Fruit fly (Drosophila melanogaster): ENCODE results near the gene CG42557.
A peak's percentile ranks its signal among the peaks of the same experiment; 100 is the strongest.
"Not testable (repeated sequence)": the region's sequence is repeated elsewhere in the genome, so short reads cannot be mapped to it uniquely, and the experiment has no call there.

Gene CG42557

dm6 chr3R:29933007-29933464, at the start of gene CG42557, which contains the start of the genes Cog7 and CG42558:
Gene CG42557 (plus strand): TSS chr3R:29933287.
Gene Cog7 (minus strand): TSS chr3R:29933057.
Gene CG42558 (plus strand): TSS chr3R:29933287.
- peak; percentile 10 for TF ChIP-seq CG17801 (GFP tag; optimal IDR thresholded peaks at IDR 0.05; ENCODE audit: partially characterized antibody)

- no peak for TF ChIP-seq CG17801 (GFP tag; optimal IDR thresholded peaks at IDR 0.05; ENCODE audit: partially characterized antibody)
These were observed 41.9 kb upstream of the CG42557 start for dm6 chr3R:29891183-29891582.

dm6 chr3R:29893030-29893429, 40.1 kb upstream of the CG42557 start:
- no peak for TF ChIP-seq CG17801 (GFP tag; optimal IDR thresholded peaks at IDR 0.05; ENCODE audit: partially characterized antibody)

dm6 chr3R:29894393-29894792, 38.7 kb upstream of the CG42557 start:
- no peak for TF ChIP-seq CG17801 (GFP tag; optimal IDR thresholded peaks at IDR 0.05; ENCODE audit: partially characterized antibody)

- no peak for TF ChIP-seq CG17801 (GFP tag; optimal IDR thresholded peaks at IDR 0.05; ENCODE audit: partially characterized antibody)
These were observed 34.5 kb upstream of the CG42557 start for dm6 chr3R:29898588-29898987.

- TF ChIP-seq CG17801 (GFP tag; optimal IDR thresholded peaks at IDR 0.05; ENCODE audit: partially characterized antibody) = no peak
These were observed 33.5 kb upstream of the CG42557 start for dm6 chr3R:29899635-29900034.

dm6 chr3R:29903775-29904356, 29.2 kb upstream of the CG42557 start, which contains the start of gene CG15517:
Gene CG15517 (minus strand): TSS chr3R:29903825.
- TF ChIP-seq CG17801 (GFP tag; optimal IDR thresholded peaks at IDR 0.05; ENCODE audit: partially characterized antibody) = no peak

- no peak for TF ChIP-seq CG17801 (GFP tag; optimal IDR thresholded peaks at IDR 0.05; ENCODE audit: partially characterized antibody)
These were observed 27.9 kb upstream of the CG42557 start, which contains the start of gene CG15515 for dm6 chr3R:29905164-29905563. Gene CG15515 (plus strand): TSS chr3R:29905464.

- no peak for TF ChIP-seq CG17801 (GFP tag; optimal IDR thresholded peaks at IDR 0.05; ENCODE audit: partially characterized antibody)
These were observed 25.4 kb upstream of the CG42557 start, which contains the start of gene CG31036 for dm6 chr3R:29907601-29908175. Gene CG31036 (plus strand): TSS chr3R:29908107.

- TF ChIP-seq CG17801 (GFP tag; optimal IDR thresholded peaks at IDR 0.05; ENCODE audit: partially characterized antibody) = no peak
These were observed 18.8 kb upstream of the CG42557 start, which contains the start of gene Capa for dm6 chr3R:29914246-29914645. Gene Capa (minus strand): TSS chr3R:29914346.

dm6 chr3R:29920189-29920588, 12.9 kb upstream of the CG42557 start, which contains the start of gene trp:
Gene trp (minus strand): TSS chr3R:29920289.
- no peak for TF ChIP-seq CG17801 (GFP tag; optimal IDR thresholded peaks at IDR 0.05; ENCODE audit: partially characterized antibody)

- TF ChIP-seq CG17801 (GFP tag; optimal IDR thresholded peaks at IDR 0.05; ENCODE audit: partially characterized antibody) = not testable (repeated sequence)
These were observed 11.2 kb upstream of the CG42557 start, which contains the start of gene Jon99Ciii for dm6 chr3R:29921916-29922315. Gene Jon99Ciii (plus strand): TSS chr3R:29922216.

- not testable (repeated sequence) for TF ChIP-seq CG17801 (GFP tag; optimal IDR thresholded peaks at IDR 0.05; ENCODE audit: partially characterized antibody)
These were observed 8.6 kb upstream of the CG42557 start, which contains the start of gene Jon99Cii for dm6 chr3R:29924515-29924914. Gene Jon99Cii (minus strand): TSS chr3R:29924615.

- TF ChIP-seq CG17801 (GFP tag; optimal IDR thresholded peaks at IDR 0.05; ENCODE audit: partially characterized antibody) = no peak
These were observed 7.0 kb upstream of the CG42557 start, which contains the start of gene Jon99Ci for dm6 chr3R:29926089-29926488. Gene Jon99Ci (minus strand): TSS chr3R:29926189.

- TF ChIP-seq CG17801 (GFP tag; optimal IDR thresholded peaks at IDR 0.05; ENCODE audit: partially characterized antibody) = no peak
These were observed 6.1 kb upstream of the CG42557 start, which contains the start of gene CG15522 for dm6 chr3R:29926955-29927354. Gene CG15522 (plus strand): TSS chr3R:29927255.

- no peak for TF ChIP-seq CG17801 (GFP tag; optimal IDR thresholded peaks at IDR 0.05; ENCODE audit: partially characterized antibody)
These were observed 2.8 kb upstream of the CG42557 start, which contains the start of gene alpha-Man-Ic for dm6 chr3R:29930286-29930685. Gene alpha-Man-Ic (minus strand): TSS chr3R:29930386.

All from ovary, adult (tissue).